Fruit fly (Drosophila melanogaster): Measurements from ENCODE around the gene Vav.
A peak's percentile ranks its signal among the peaks of the same experiment; 100 is the strongest.

The Vav gene

DNA sequence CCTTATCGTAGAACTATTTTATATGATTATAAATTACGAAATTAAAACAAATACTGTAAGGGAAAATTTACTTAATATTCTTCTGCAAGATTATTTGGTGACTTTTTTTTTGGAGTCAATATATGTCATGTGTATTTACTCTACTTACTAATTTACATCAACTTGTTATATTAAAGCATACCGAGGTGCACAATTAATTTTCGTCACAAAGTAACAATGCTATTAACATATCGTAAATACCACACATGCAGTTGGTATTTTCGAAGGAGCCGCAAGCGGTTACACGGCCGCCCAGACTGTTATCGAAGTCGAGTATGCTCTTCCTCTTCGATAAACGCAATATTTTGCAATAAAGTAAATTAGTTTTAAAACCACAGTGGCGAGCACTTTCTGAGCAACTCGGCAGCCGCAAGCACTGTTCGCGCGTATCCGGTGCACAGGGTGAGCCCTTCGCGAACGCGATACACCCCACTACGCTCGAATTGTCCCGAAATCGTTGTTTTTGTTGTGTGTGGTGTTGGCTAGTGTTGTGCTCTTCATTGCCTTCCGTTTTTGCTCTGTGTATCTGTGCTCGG is at the start of gene Vav:
Vav (plus strand) TSS at position 293 of the 575 bp plus-strand sequence.
- TF ChIP-seq h (GFP tag; optimal IDR thresholded peaks at IDR 0.05) (no peak), ey (GFP tag; optimal IDR thresholded peaks at IDR 0.05) (no peak), dsf (GFP tag; optimal IDR thresholded peaks at IDR 0.05; ENCODE audit: borderline replicate concordance) (no peak), Myc (optimal IDR thresholded peaks at IDR 0.05) (no peak), Rel (GFP tag; optimal IDR thresholded peaks at IDR 0.05) (no peak), Rel (tag; optimal IDR thresholded peaks at IDR 0.05) (no peak), rgr (GFP tag; optimal IDR thresholded peaks at IDR 0.05) (no peak), foxo (GFP tag; optimal IDR thresholded peaks at IDR 0.05) (no peak), dl (GFP tag; optimal IDR thresholded peaks at IDR 0.05; ENCODE audit: insufficient read depth in 1 of 2, partially characterized antibody in 2 of 2) (no peak), Dif (GFP tag; optimal IDR thresholded peaks at IDR 0.05; ENCODE audit: partially characterized antibody) (no peak), Hnf4 (GFP tag; optimal IDR thresholded peaks at IDR 0.05) (no peak), Mio (GFP tag; optimal IDR thresholded peaks at IDR 0.05) (no peak)

dm6 chrX:19211982-19212381 is 49.6 kb upstream of the Vav start, which contains the start of gene CG14195:
Gene CG14195 (minus strand): TSS chrX:19212082.
- TF ChIP-seq psq (GFP tag; optimal IDR thresholded peaks at IDR 0.05), result no peak

- TF ChIP-seq fru (GFP tag; optimal IDR thresholded peaks at IDR 0.05), result no peak
- no peak for TF ChIP-seq Abd-B (GFP tag; optimal IDR thresholded peaks at IDR 0.05)
- TF ChIP-seq CrebA (GFP tag; optimal IDR thresholded peaks at IDR 0.05; ENCODE audit: borderline replicate concordance), result no peak
- no peak for TF ChIP-seq Jra (GFP tag; optimal IDR thresholded peaks at IDR 0.05)
- TF ChIP-seq sage (GFP tag; optimal IDR thresholded peaks at IDR 0.05), result no peak
- TF ChIP-seq jim (GFP tag; optimal IDR thresholded peaks at IDR 0.05), result no peak
- TF ChIP-seq foxo (GFP tag; optimal IDR thresholded peaks at IDR 0.05), result no peak
- TF ChIP-seq br (GFP tag; optimal IDR thresholded peaks at IDR 0.05), result no peak
- TF ChIP-seq Rel (GFP tag; optimal IDR thresholded peaks at IDR 0.05), result no peak
- TF ChIP-seq Rel (tag; optimal IDR thresholded peaks at IDR 0.05), result no peak
- TF ChIP-seq usp (GFP tag; optimal IDR thresholded peaks at IDR 0.05), result no peak
Measured at dm6 chrX:19212954-19213353, 48.7 kb upstream of the Vav start, which contains the start of gene Mur18B. Gene Mur18B (plus strand): TSS chrX:19213254.

- TF ChIP-seq CG9705 (GFP tag; optimal IDR thresholded peaks at IDR 0.05) (no peak), Vsx2 (GFP tag; optimal IDR thresholded peaks at IDR 0.05; ENCODE audit: partially characterized antibody) (no peak), brk (GFP tag; optimal IDR thresholded peaks at IDR 0.05) (no peak), dsf (GFP tag; optimal IDR thresholded peaks at IDR 0.05; ENCODE audit: borderline replicate concordance) (no peak), Hr83 (GFP tag; optimal IDR thresholded peaks at IDR 0.05; ENCODE audit: poor library complexity, severe bottlenecking) (no peak), br (GFP tag; optimal IDR thresholded peaks at IDR 0.05) (no peak), tai (GFP tag; optimal IDR thresholded peaks at IDR 0.05) (no peak)
Measured at dm6 chrX:19215215-19215614, 46.4 kb upstream of the Vav start, which contains the start of gene Muc18B. Gene Muc18B (plus strand): TSS chrX:19215515.

dm6 chrX:19216671-19217070 is 44.9 kb upstream of the Vav start:
- no peak for TF ChIP-seq dmrt93B (GFP tag; optimal IDR thresholded peaks at IDR 0.05)
- no peak for TF ChIP-seq CG9705 (GFP tag; optimal IDR thresholded peaks at IDR 0.05)
- TF ChIP-seq pan (optimal IDR thresholded peaks at IDR 0.05), result no peak
- TF ChIP-seq sage (GFP tag; optimal IDR thresholded peaks at IDR 0.05), result no peak
- TF ChIP-seq Vsx2 (GFP tag; optimal IDR thresholded peaks at IDR 0.05; ENCODE audit: partially characterized antibody), result peak; percentile 64

DNA sequence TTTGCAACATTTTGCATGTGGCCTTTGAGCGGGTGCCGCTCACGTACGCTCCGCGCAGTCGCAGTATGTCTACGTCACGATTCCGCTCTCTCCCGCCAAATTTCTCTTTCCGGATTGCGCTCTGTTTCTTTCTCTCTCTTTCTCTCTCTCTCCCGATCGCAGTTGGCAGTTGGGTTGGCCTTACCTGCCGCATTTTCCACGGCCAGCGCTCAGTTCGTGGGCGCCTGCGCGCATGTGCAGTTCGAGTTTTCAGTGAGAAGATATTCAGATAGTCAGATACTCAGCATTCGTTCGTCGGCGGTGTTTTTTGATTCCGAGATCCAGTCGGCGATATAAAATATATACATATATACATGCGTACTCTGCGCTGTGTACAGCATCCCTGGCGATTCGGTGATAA is 41.2 kb upstream of the Vav start, which contains the start of gene CG7884:
CG7884 (plus strand) TSS at position 208 of the 400 bp plus-strand sequence.
- no peak for TF ChIP-seq HLH106 (tag; optimal IDR thresholded peaks at IDR 0.05)
- no peak for TF ChIP-seq Myc (optimal IDR thresholded peaks at IDR 0.05)
- no peak for TF ChIP-seq Hr83 (GFP tag; optimal IDR thresholded peaks at IDR 0.05; ENCODE audit: poor library complexity, severe bottlenecking)
- TF ChIP-seq CG32264 (GFP tag; optimal IDR thresholded peaks at IDR 0.05), result no peak
- no peak for TF ChIP-seq N (GFP tag; optimal IDR thresholded peaks at IDR 0.05)
- TF ChIP-seq Dif (GFP tag; optimal IDR thresholded peaks at IDR 0.05; ENCODE audit: partially characterized antibody), result peak; percentile 90
- peak; percentile 46 for TF ChIP-seq Vsx2 (GFP tag; optimal IDR thresholded peaks at IDR 0.05; ENCODE audit: partially characterized antibody)
- no peak for TF ChIP-seq Mio (GFP tag; optimal IDR thresholded peaks at IDR 0.05)
- peak; percentile 68 for TF ChIP-seq dl (GFP tag; optimal IDR thresholded peaks at IDR 0.05; ENCODE audit: insufficient read depth in 1 of 2, partially characterized antibody in 2 of 2)
- no peak for TF ChIP-seq CrebA (GFP tag; optimal IDR thresholded peaks at IDR 0.05; ENCODE audit: borderline replicate concordance)
- TF ChIP-seq dmrt93B (GFP tag; optimal IDR thresholded peaks at IDR 0.05), result no peak
- TF ChIP-seq CG9705 (GFP tag; optimal IDR thresholded peaks at IDR 0.05), result no peak
- no peak for TF ChIP-seq OdsH (GFP tag; optimal IDR thresholded peaks at IDR 0.05)
